Worm (Caenorhabditis elegans) whole organism, L1 larva: ENCODE results near the gene ctsa-1.1.
A peak's percentile ranks its signal among the peaks of the same experiment; 100 is the strongest.

ENCODE experiments used
- C04F5.9 ChIP-seq: sonication (generic microtip); optimal IDR thresholded peaks from 2 replicates; lab custom pipeline; 2016; ENCODE audit warnings: missing genetic modification characterization, missing compliant biosample characterization
- C16A3.4 ChIP-seq: fragments of 150-350 bp; optimal IDR thresholded peaks from 2 replicates; lab custom pipeline; 2014; ENCODE audit warnings: missing biosample characterization, missing genetic modification characterization
- F16B12.6 ChIP-seq: fragments of 150-350 bp; optimal IDR thresholded peaks from 2 replicates; lab custom pipeline; 2014; ENCODE audit warnings: missing biosample characterization, missing genetic modification characterization
- Y116A8C.19 ChIP-seq: sonication (generic microtip); optimal IDR thresholded peaks from 2 replicates; lab custom pipeline; 2016; ENCODE audit warnings: missing compliant biosample characterization, missing genetic modification characterization, borderline replicate concordance
- alr-1 ChIP-seq: fragments of 200-800 bp; sonication (Bioruptor generic); optimal IDR thresholded peaks from 2 replicates; lab custom pipeline; 2018; ENCODE audit warnings: borderline replicate concordance, mild to moderate bottlenecking, missing genetic modification characterization, missing compliant biosample characterization
- blmp-1 ChIP-seq: fragments of 150-350 bp; optimal IDR thresholded peaks from 2 replicates; lab custom pipeline; 2014; ENCODE audit warnings: missing biosample characterization, missing genetic modification characterization
- ceh-82 ChIP-seq, 3 experiments: fragments of 150-350 bp in 1 of 3; sonication (generic microtip) in 2 of 3; optimal IDR thresholded peaks; 2 replicates each; lab custom pipeline; 2014 to 2017; ENCODE audit warnings: missing biosample characterization in 3 of 3, missing genetic modification characterization in 3 of 3
- ces-1 ChIP-seq: fragments of 150-350 bp; optimal IDR thresholded peaks from 2 replicates; lab custom pipeline; 2014; ENCODE audit warnings: missing biosample characterization, missing genetic modification reagents, missing genetic modification characterization
- dpl-1 ChIP-seq, 3 experiments: fragments of 150-350 bp in 2 of 3; sonication (generic microtip) in 1 of 3; optimal IDR thresholded peaks; 2 replicates each; lab custom pipeline; 2014 to 2017; ENCODE audit warnings: missing biosample characterization in 3 of 3, missing genetic modification characterization in 3 of 3, missing genetic modification reagents in 3 of 3
- dsc-1 ChIP-seq: sonication (generic microtip); optimal IDR thresholded peaks from 2 replicates; lab custom pipeline; 2016; ENCODE audit warnings: mild to moderate bottlenecking, missing genetic modification characterization, missing compliant biosample characterization
- efl-1 ChIP-seq, 4 experiments: fragments of 150-350 bp; optimal IDR thresholded peaks in 3 of 4; peaks in 1 of 4; 1 replicate in 1 of 4; 2 replicates in 3 of 4; lab custom pipeline; 2014; ENCODE audit warnings: missing biosample characterization in 2 of 4, missing genetic modification characterization in 2 of 4, missing genetic modification reagents in 2 of 4
- elt-2 ChIP-seq: sonication (generic microtip); optimal IDR thresholded peaks from 2 replicates; lab custom pipeline; 2016; ENCODE audit warnings: missing genetic modification characterization, mild to moderate bottlenecking, inconsistent platforms, missing compliant biosample characterization, missing genetic modification reagents
- ets-5 ChIP-seq: fragments of 200-800 bp; sonication (Bioruptor generic); IDR thresholded peaks from 2 replicates; pipeline ENCODE4 v1.3.6; 2022; ENCODE audit warnings: missing genetic modification characterization, missing compliant biosample characterization
- fkh-8 ChIP-seq: sonication (generic microtip); optimal IDR thresholded peaks from 2 replicates; lab custom pipeline; 2016; ENCODE audit warnings: mild to moderate bottlenecking, missing genetic modification characterization, missing compliant biosample characterization
- fos-1 ChIP-seq: fragments of 150-350 bp; optimal IDR thresholded peaks from 2 replicates; lab custom pipeline; 2014; ENCODE audit warnings: missing biosample characterization, missing genetic modification characterization
- hpl-2 ChIP-seq: fragments of 150-350 bp; optimal IDR thresholded peaks from 2 replicates; lab custom pipeline; 2014; ENCODE audit warnings: missing biosample characterization, missing genetic modification reagents, missing genetic modification characterization
- isw-1 ChIP-seq: fragments of 200-800 bp; sonication (Bioruptor generic); IDR thresholded peaks from 2 replicates; pipeline ENCODE4 v1.3.6; 2022; ENCODE audit warnings: missing genetic modification characterization, missing compliant biosample characterization
- lin-13 ChIP-seq: fragments of 150-350 bp; optimal IDR thresholded peaks from 2 replicates; lab custom pipeline; 2014; ENCODE audit warnings: missing biosample characterization, missing genetic modification reagents, missing genetic modification characterization
- lin-14 ChIP-seq: fragments of 200-800 bp; sonication (Bioruptor generic); optimal IDR thresholded peaks from 2 replicates; lab custom pipeline; 2018; ENCODE audit warnings: mild to moderate bottlenecking, missing genetic modification characterization, moderate library complexity, missing compliant biosample characterization
- lin-15B ChIP-seq: fragments of 150-350 bp; sonication (generic microtip); optimal IDR thresholded peaks from 3 replicates; lab custom pipeline; 2014; ENCODE audit warnings: missing biosample characterization, missing genetic modification characterization
- lin-35 ChIP-seq, 2 experiments: fragments of 150-350 bp; optimal IDR thresholded peaks; 2 replicates each; lab custom pipeline; 2014; ENCODE audit warnings: missing biosample characterization in 2 of 2, missing genetic modification characterization in 2 of 2, missing genetic modification reagents in 2 of 2
- lin-39 ChIP-seq: fragments of 150-350 bp; optimal IDR thresholded peaks from 2 replicates; lab custom pipeline; 2014; ENCODE audit warnings: missing biosample characterization, missing genetic modification reagents, missing genetic modification characterization
- mab-9 ChIP-seq: fragments of 200-800 bp; sonication (Bioruptor generic); IDR thresholded peaks from 2 replicates; pipeline ENCODE4 v1.3.6; 2022; ENCODE audit warnings: missing genetic modification reagents, missing genetic modification characterization, missing compliant biosample characterization
- mdl-1 ChIP-seq, 2 experiments: fragments of 150-350 bp; optimal IDR thresholded peaks; 2 replicates each; lab custom pipeline; 2014 to 2017; ENCODE audit warnings: missing biosample characterization in 2 of 2, missing genetic modification characterization in 2 of 2, inconsistent platforms in 1 of 2
- mep-1 ChIP-seq: fragments of 150-350 bp; optimal IDR thresholded peaks from 2 replicates; lab custom pipeline; 2014; ENCODE audit warnings: missing biosample characterization, missing genetic modification characterization
- nhr-11 ChIP-seq: fragments of 150-350 bp; optimal IDR thresholded peaks from 2 replicates; lab custom pipeline; 2014; ENCODE audit warnings: missing biosample characterization, missing genetic modification characterization
- nhr-20 ChIP-seq: sonication (generic microtip); optimal IDR thresholded peaks from 2 replicates; lab custom pipeline; 2016; ENCODE audit warnings: mild to moderate bottlenecking, missing genetic modification characterization, missing compliant biosample characterization
- nhr-28 ChIP-seq: fragments of 150-350 bp; optimal IDR thresholded peaks from 2 replicates; lab custom pipeline; 2014; ENCODE audit warnings: missing biosample characterization, missing genetic modification characterization
- nhr-71 ChIP-seq: sonication (generic microtip); optimal IDR thresholded peaks from 2 replicates; lab custom pipeline; 2016; ENCODE audit warnings: mild to moderate bottlenecking, missing genetic modification characterization, moderate library complexity, missing compliant biosample characterization
- nhr-76 ChIP-seq: sonication (generic microtip); optimal IDR thresholded peaks from 2 replicates; lab custom pipeline; 2017; ENCODE audit warnings: missing biosample characterization, missing genetic modification characterization
- nhr-77 ChIP-seq: fragments of 150-350 bp; optimal IDR thresholded peaks from 2 replicates; lab custom pipeline; 2014; ENCODE audit warnings: missing biosample characterization, missing genetic modification characterization
- nhr-84 ChIP-seq: sonication (generic microtip); optimal IDR thresholded peaks from 2 replicates; lab custom pipeline; 2017; ENCODE audit warnings: missing biosample characterization, missing genetic modification characterization
- nhr-85 ChIP-seq: sonication (generic microtip); peaks from one replicate; lab custom pipeline; 2016; ENCODE audit warnings: missing genetic modification characterization, inconsistent platforms, missing compliant biosample characterization
- pag-3 ChIP-seq: sonication (generic microtip); optimal IDR thresholded peaks from 2 replicates; lab custom pipeline; 2017; ENCODE audit warnings: missing genetic modification characterization, mild to moderate bottlenecking, missing compliant biosample characterization, antibody characterized with exemption, borderline replicate concordance; ENCODE audit not compliant: insufficient read depth
- pqm-1 ChIP-seq: sonication (generic microtip); optimal IDR thresholded peaks from 3 replicates; lab custom pipeline; 2017; ENCODE audit warnings: missing biosample characterization, missing genetic modification characterization
- rnt-1 ChIP-seq: sonication (generic microtip); optimal IDR thresholded peaks from 2 replicates; lab custom pipeline; 2016; ENCODE audit warnings: mild to moderate bottlenecking, missing genetic modification characterization, moderate library complexity, missing compliant biosample characterization
- skn-1 ChIP-seq: fragments of 150-350 bp; optimal IDR thresholded peaks from 2 replicates; lab custom pipeline; 2014; ENCODE audit warnings: missing biosample characterization, missing genetic modification characterization
- snu-23 ChIP-seq: sonication (generic microtip); optimal IDR thresholded peaks from 2 replicates; lab custom pipeline; 2016; ENCODE audit warnings: missing genetic modification characterization, missing compliant biosample characterization
- sptf-1 ChIP-seq: fragments of 150-350 bp; optimal IDR thresholded peaks from 2 replicates; lab custom pipeline; 2014; ENCODE audit warnings: missing biosample characterization, missing genetic modification characterization
- sup-37 ChIP-seq: fragments of 200-800 bp; sonication (Bioruptor generic); optimal IDR thresholded peaks from 2 replicates; lab custom pipeline; 2018; ENCODE audit warnings: mild to moderate bottlenecking, missing genetic modification characterization, missing compliant biosample characterization
- swsn-7 ChIP-seq: sonication (generic microtip); optimal IDR thresholded peaks from 2 replicates; lab custom pipeline; 2016; ENCODE audit warnings: missing genetic modification characterization, missing compliant biosample characterization
- tbx-2 ChIP-seq: sonication (generic microtip); optimal IDR thresholded peaks from 2 replicates; lab custom pipeline; 2016; ENCODE audit warnings: missing genetic modification characterization, missing compliant biosample characterization
- tlp-1 ChIP-seq: fragments of 150-350 bp; optimal IDR thresholded peaks from 2 replicates; lab custom pipeline; 2014; ENCODE audit warnings: missing biosample characterization, missing genetic modification characterization
- unc-130 ChIP-seq: fragments of 150-350 bp; optimal IDR thresholded peaks from 2 replicates; lab custom pipeline; 2017; ENCODE audit warnings: missing biosample characterization, missing genetic modification characterization, inconsistent platforms
- unc-30 ChIP-seq: sonication (generic microtip); optimal IDR thresholded peaks from 2 replicates; lab custom pipeline; 2017; ENCODE audit warnings: missing biosample characterization, missing genetic modification characterization
- unc-98 ChIP-seq: fragments of 200-800 bp; sonication (Bioruptor generic); IDR thresholded peaks from 2 replicates; pipeline ENCODE4 v1.3.6; 2022; ENCODE audit warnings: missing genetic modification characterization, missing compliant biosample characterization
- vab-15 ChIP-seq: sonication (generic microtip); optimal IDR thresholded peaks from 2 replicates; lab custom pipeline; 2017; ENCODE audit warnings: missing genotype, mild to moderate bottlenecking, missing genetic modification characterization, missing compliant biosample characterization
- xbp-1 ChIP-seq: sonication (generic microtip); optimal IDR thresholded peaks from 2 replicates; lab custom pipeline; 2016; ENCODE audit warnings: missing genetic modification characterization, missing compliant biosample characterization
- zag-1 ChIP-seq: fragments of 150-350 bp; optimal IDR thresholded peaks from 2 replicates; lab custom pipeline; 2014; ENCODE audit warnings: missing biosample characterization, missing genetic modification characterization
- ztf-11 ChIP-seq, 2 experiments: sonication (generic microtip); optimal IDR thresholded peaks; 2 replicates each; lab custom pipeline; 2016 to 2017; ENCODE audit warnings: missing genetic modification characterization in 2 of 2, missing biosample characterization in 1 of 2, missing compliant biosample characterization in 1 of 2

Gene ctsa-1.1

ce11 chrII:4703011-4703410, 34.4 kb upstream of the ctsa-1.1 start:
- TF ChIP-seq nhr-77 (tag; lab: Kevin White, UChicago) (no peak), elt-2 (tag; lab: Kevin White, UChicago) (no peak), F16B12.6 (tag; lab: Kevin White, UChicago) (no peak), ets-5 (GFP tag; lab: Robert Waterston, UW) (no peak), skn-1 (tag; lab: Kevin White, UChicago) (no peak), lin-15B (tag; lab: Kevin White, UChicago) (no peak), nhr-85 (tag; lab: Kevin White, UChicago) (no peak), isw-1 (no peak), C16A3.4 (tag; lab: Kevin White, UChicago) (no peak), sptf-1 (tag; lab: Kevin White, UChicago) (no peak), pag-3 (no peak), nhr-76 (no peak), ztf-11 (tag; optimal IDR thresholded peaks at IDR 0.05; lab: Kevin White, UChicago) (no peak), tbx-2 (tag; lab: Kevin White, UChicago) (no peak), snu-23 (GFP tag; lab: Kevin White, UChicago) (no peak), dsc-1 (no peak)

DNA sequence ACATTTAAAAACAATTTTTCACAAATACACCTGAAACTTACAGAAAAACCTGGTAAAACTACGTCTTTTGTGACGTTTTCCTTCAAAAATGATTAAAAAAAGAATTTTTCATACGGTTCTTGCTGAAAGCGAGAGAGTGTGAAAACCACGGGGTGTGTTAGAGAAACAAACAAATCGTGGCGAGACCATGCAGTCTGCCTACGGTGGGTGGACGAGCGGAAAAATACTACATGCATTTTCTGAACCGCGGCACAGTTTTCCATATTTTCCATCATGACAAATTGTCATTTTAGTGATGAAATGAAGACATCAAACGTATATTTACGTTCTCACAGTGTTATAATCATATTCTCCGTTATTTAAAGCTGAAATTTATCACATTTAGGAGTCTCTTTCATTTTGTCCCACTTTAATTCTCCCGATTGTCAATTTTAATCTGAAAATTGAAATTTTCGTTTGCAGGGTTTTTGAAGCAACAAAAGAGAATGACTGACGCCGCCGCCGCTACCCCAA, 31.0 kb upstream of the ctsa-1.1 start, which contains the start of the genes F10G7.9 and tsn-1:
TSS of gene F10G7.9 (minus strand) at position 127 of the 513 bp plus-strand sequence.
TSS of gene tsn-1 (plus strand) at position 463 of the 513 bp plus-strand sequence.
- TF ChIP-seq tlp-1 (tag; lab: Kevin White, UChicago) (no peak), pag-3 (no peak), lin-14 (GFP tag; lab: Kevin White, UChicago) (peak; percentile 68), unc-98 (GFP tag; lab: Robert Waterston, UW) (no peak), alr-1 (no peak), zag-1 (tag; lab: Kevin White, UChicago) (no peak), mep-1 (tag; lab: Kevin White, UChicago) (no peak), ces-1 (GFP tag; lab: Kevin White, UChicago) (no peak), nhr-71 (tag; lab: Kevin White, UChicago) (peak; percentile 71), lin-35 (GFP tag; optimal IDR thresholded peaks at IDR 0.05; lab: Kevin White, UChicago) (peak; percentile 61 to 86), tbx-2 (tag; lab: Kevin White, UChicago) (peak; percentile 45), ceh-82 (tag; optimal IDR thresholded peaks at IDR 0.05; lab: Kevin White, UChicago) (peak; percentile 21 to 62 (median 38)), efl-1 (optimal IDR thresholded peaks at IDR 0.05; lab: Kevin White, UChicago) (peak; percentile 80 to 87), efl-1 (GFP tag; optimal IDR thresholded peaks at IDR 0.05 in 1 of 2; lab: Kevin White, UChicago) (peak; percentile 70 to 96), pqm-1 (no peak), fos-1 (no peak), Y116A8C.19 (tag; lab: Kevin White, UChicago) (no peak), swsn-7 (tag; lab: Kevin White, UChicago) (peak; percentile 47), lin-13 (GFP tag; lab: Kevin White, UChicago) (peak; percentile 50), xbp-1 (peak; percentile 49), vab-15 (no peak), nhr-84 (tag; lab: Kevin White, UChicago) (no peak), rnt-1 (tag; lab: Kevin White, UChicago) (peak; percentile 69), fkh-8 (tag; lab: Kevin White, UChicago) (no peak), nhr-77 (tag; lab: Kevin White, UChicago) (no peak), blmp-1 (tag; lab: Kevin White, UChicago) (no peak), nhr-28 (tag; lab: Kevin White, UChicago) (no peak), C04F5.9 (tag; lab: Kevin White, UChicago) (no peak), dpl-1 (GFP tag; optimal IDR thresholded peaks at IDR 0.05; lab: Kevin White, UChicago) (peak; percentile 57 to 76 (median 72)), unc-30 (tag; lab: Kevin White, UChicago) (no peak), sup-37 (GFP tag; lab: Kevin White, UChicago) (no peak), hpl-2 (no peak), nhr-85 (tag; lab: Kevin White, UChicago) (peak; percentile 74), ztf-11 (tag; optimal IDR thresholded peaks at IDR 0.05; lab: Kevin White, UChicago) (no peak), nhr-20 (peak; percentile 58), nhr-76 (no peak), mdl-1 (tag; optimal IDR thresholded peaks at IDR 0.05; lab: Kevin White, UChicago) (peak in 1 of 2 experiments; percentile 59), lin-39 (tag; lab: Kevin White, UChicago) (no peak), skn-1 (tag; lab: Kevin White, UChicago) (peak; percentile 59), unc-130 (tag; lab: Kevin White, UChicago) (peak; percentile 32), nhr-11 (no peak), mab-9 (GFP tag; lab: Robert Waterston, UW) (no peak), sptf-1 (tag; lab: Kevin White, UChicago) (no peak)
